Fruit fly (Drosophila melanogaster) whole organism, embryonic: Measurements from ENCODE around the gene CG13117.

Experiments
- Adf1 ChIP-seq: fragments of 200-800 bp; sonication (Bioruptor generic); IDR thresholded peaks from 2 replicates; pipeline ENCODE4 v1.3.6; 2022; ENCODE audit warnings: missing biosample characterization, missing genetic modification characterization
- B-H1 ChIP-seq: fragments of 200-800 bp; sonication (Bioruptor generic); IDR thresholded peaks from 3 replicates; pipeline ENCODE4 v1.3.6; 2022; ENCODE audit warnings: missing biosample characterization, missing genetic modification characterization
- Blimp-1 ChIP-seq: fragments of 200-800 bp; sonication (Bioruptor generic); optimal IDR thresholded peaks from 3 replicates; lab custom pipeline; 2018; ENCODE audit warnings: missing biosample characterization, missing genetic modification characterization, mild to moderate bottlenecking, moderate library complexity, missing genetic modification reagents
- CG10321 ChIP-seq: fragments of 200-800 bp; sonication (Bioruptor generic); IDR thresholded peaks from 2 replicates; pipeline ENCODE4 v1.3.6; 2022; ENCODE audit warnings: missing biosample characterization, missing genetic modification characterization
- CG11456 ChIP-seq: fragments of 200-800 bp; sonication (Bioruptor generic); IDR thresholded peaks from 3 replicates; pipeline ENCODE4 v1.3.6; 2022; ENCODE audit warnings: missing biosample characterization, missing genetic modification characterization
- CG12236 ChIP-seq: fragments of 200-800 bp; sonication (Bioruptor generic); optimal IDR thresholded peaks from 2 replicates; lab custom pipeline; 2016; ENCODE audit warnings: missing biosample characterization, missing genetic modification characterization
- CG12744 ChIP-seq: fragments of 200-800 bp; sonication (Bioruptor generic); optimal IDR thresholded peaks from 2 replicates; lab custom pipeline; 2016; ENCODE audit warnings: missing biosample characterization, missing genetic modification characterization
- CG13123 ChIP-seq: fragments of 200-800 bp; sonication (Bioruptor generic); optimal IDR thresholded peaks from 2 replicates; lab custom pipeline; 2016; ENCODE audit warnings: missing biosample characterization, missing genetic modification characterization
- CG14441 ChIP-seq: fragments of 200-800 bp; sonication (Bioruptor generic); IDR thresholded peaks from 2 replicates; pipeline ENCODE4 v1.3.6; 2022; ENCODE audit warnings: missing biosample characterization, missing genetic modification characterization
- CG14965 ChIP-seq: fragments of 200-800 bp; sonication (Bioruptor generic); optimal IDR thresholded peaks from 2 replicates; lab custom pipeline; 2016; ENCODE audit warnings: missing biosample characterization, missing genetic modification characterization, borderline replicate concordance
- CG15479 ChIP-seq: fragments of 200-800 bp; sonication (Bioruptor generic); optimal IDR thresholded peaks from 3 replicates; lab custom pipeline; 2019; ENCODE audit warnings: missing biosample characterization, mild to moderate bottlenecking, missing genetic modification characterization, moderate library complexity
- CG1602 ChIP-seq: fragments of 200-800 bp; sonication (Bioruptor generic); optimal IDR thresholded peaks from 3 replicates; lab custom pipeline; 2016; ENCODE audit warnings: missing biosample characterization, missing genetic modification characterization
- CG16779 ChIP-seq: fragments of 200-800 bp; sonication (Bioruptor generic); IDR thresholded peaks from 2 replicates; pipeline ENCODE4 v1.3.6; 2022; ENCODE audit warnings: missing biosample characterization, missing genetic modification characterization
- CG30431 ChIP-seq: fragments of 200-800 bp; sonication (Bioruptor generic); optimal IDR thresholded peaks from 2 replicates; lab custom pipeline; 2017; ENCODE audit warnings: missing biosample characterization, missing genetic modification characterization
- CG31224 ChIP-seq: fragments of 200-800 bp; sonication (Bioruptor generic); IDR thresholded peaks from 2 replicates; pipeline ENCODE4 v1.3.6; 2022; ENCODE audit warnings: missing biosample characterization, missing genetic modification characterization
- CG7839 ChIP-seq: fragments of 200-800 bp; sonication (Bioruptor generic); optimal IDR thresholded peaks from 3 replicates; lab custom pipeline; 2018; ENCODE audit warnings: missing biosample characterization, mild to moderate bottlenecking, missing genetic modification characterization, moderate library complexity
- CG9817 ChIP-seq: fragments of 200-800 bp; sonication (Bioruptor generic); optimal IDR thresholded peaks from 2 replicates; lab custom pipeline; 2018; ENCODE audit warnings: missing biosample characterization, mild to moderate bottlenecking, missing genetic modification characterization, moderate library complexity
- CoRest ChIP-seq: fragments of 200-800 bp; sonication (Bioruptor generic); optimal IDR thresholded peaks from 3 replicates; lab custom pipeline; 2018; ENCODE audit warnings: missing biosample characterization, mild to moderate bottlenecking, missing genetic modification characterization, moderate library complexity
- Dip3 ChIP-seq: fragments of 200-800 bp; sonication (Bioruptor generic); optimal IDR thresholded peaks from 3 replicates; lab custom pipeline; 2016; ENCODE audit warnings: missing biosample characterization, missing genetic modification characterization
- Gug ChIP-seq: fragments of 200-800 bp; sonication (Bioruptor generic); IDR thresholded peaks from 4 replicates; pipeline ENCODE4 v1.3.6; 2022; ENCODE audit warnings: missing biosample characterization, missing genetic modification characterization
- HLHmδ ChIP-seq: fragments of 200-800 bp; sonication (Bioruptor generic); optimal IDR thresholded peaks from 2 replicates; lab custom pipeline; 2018; ENCODE audit warnings: missing biosample characterization, mild to moderate bottlenecking, missing genetic modification characterization, moderate library complexity
- Hr51 ChIP-seq, 2 experiments: fragments of 200-800 bp; sonication (Bioruptor generic); optimal IDR thresholded peaks; 2 replicates in 1 of 2; 3 replicates in 1 of 2; lab custom pipeline; 2016 to 2018; ENCODE audit warnings: missing biosample characterization in 2 of 2, missing genetic modification characterization in 2 of 2, mild to moderate bottlenecking in 1 of 2, moderate library complexity in 1 of 2
- Lpt ChIP-seq: fragments of >200 bp; optimal IDR thresholded peaks from 2 replicates; lab custom pipeline; 2018; ENCODE audit warnings: missing biosample characterization, missing genetic modification characterization
- Mrtf ChIP-seq: fragments of 200-800 bp; sonication (Bioruptor generic); IDR thresholded peaks from 3 replicates; pipeline ENCODE4 v1.3.6; 2022; ENCODE audit warnings: missing biosample characterization, missing genetic modification characterization
- NFAT ChIP-seq: fragments of 200-800 bp; sonication (Bioruptor generic); IDR thresholded peaks from 2 replicates; pipeline ENCODE4 v1.3.6; 2022; ENCODE audit warnings: missing biosample characterization, missing genetic modification characterization
- Pdp1 ChIP-seq, 2 experiments: fragments of 200-800 bp; sonication (Bioruptor generic); optimal IDR thresholded peaks; 3 replicates each; lab custom pipeline; 2016; ENCODE audit warnings: missing biosample characterization in 2 of 2, missing genetic modification characterization in 2 of 2, mild to moderate bottlenecking in 1 of 2, moderate library complexity in 1 of 2
- Poxn ChIP-seq: fragments of 200-800 bp; sonication (Bioruptor generic); IDR thresholded peaks from 2 replicates; pipeline ENCODE4 v1.3.6; 2022; ENCODE audit warnings: missing biosample characterization, missing genetic modification characterization
- Rfx ChIP-seq: fragments of 200-800 bp; sonication (Bioruptor generic); IDR thresholded peaks from 2 replicates; pipeline ENCODE4 v1.3.6; 2022; ENCODE audit warnings: missing biosample characterization, missing genetic modification characterization
- ab ChIP-seq: fragments of 200-800 bp; sonication (Bioruptor generic); optimal IDR thresholded peaks from 2 replicates; lab custom pipeline; 2016; ENCODE audit warnings: missing biosample characterization, missing genetic modification characterization
- bab2 ChIP-seq: fragments of 200-800 bp; sonication (Bioruptor generic); optimal IDR thresholded peaks from 2 replicates; lab custom pipeline; 2016; ENCODE audit warnings: missing biosample characterization, missing genetic modification characterization
- bsh ChIP-seq, 2 experiments: fragments of 200-800 bp; sonication (Bioruptor generic); optimal IDR thresholded peaks; 2 replicates each; lab custom pipeline; 2017 to 2018; ENCODE audit warnings: mild to moderate bottlenecking in 2 of 2, missing biosample characterization in 2 of 2, missing genetic modification characterization in 2 of 2, moderate library complexity in 1 of 2
- cas ChIP-seq: fragments of 200-800 bp; sonication (Bioruptor generic); IDR thresholded peaks from 2 replicates; pipeline ENCODE4 v1.3.6; 2022; ENCODE audit warnings: missing biosample characterization, missing genetic modification characterization
- disco-r ChIP-seq: fragments of 200-800 bp; sonication (Bioruptor generic); optimal IDR thresholded peaks from 2 replicates; lab custom pipeline; 2016; ENCODE audit warnings: missing biosample characterization, missing genetic modification characterization
- dmrt11E ChIP-seq: fragments of 200-800 bp; sonication (Bioruptor generic); optimal IDR thresholded peaks from 3 replicates; lab custom pipeline; 2018; ENCODE audit warnings: missing biosample characterization, mild to moderate bottlenecking, missing genetic modification characterization, moderate library complexity
- ewg ChIP-seq: fragments of 200-800 bp; sonication (Bioruptor generic); optimal IDR thresholded peaks from 3 replicates; lab custom pipeline; 2017; ENCODE audit warnings: mild to moderate bottlenecking, missing biosample characterization, missing genetic modification reagents, missing genetic modification characterization
- gt ChIP-seq: fragments of 200-800 bp; sonication (Bioruptor generic); IDR thresholded peaks from 2 replicates; pipeline ENCODE4 v1.3.6; 2022; ENCODE audit warnings: missing biosample characterization, missing genetic modification characterization
- hkb ChIP-seq, 2 experiments: fragments of 200-800 bp in 1 of 2; fragments of >200 bp in 1 of 2; sonication (Bioruptor generic) in 1 of 2; IDR thresholded peaks in 1 of 2; optimal IDR thresholded peaks in 1 of 2; 2 replicates each; pipeline versions ENCODE4 v1.3.6 to Lab custom; 2017 to 2022; ENCODE audit warnings: missing biosample characterization in 1 of 2, missing genetic modification characterization in 1 of 2
- jigr1 ChIP-seq: fragments of 200-800 bp; sonication (Bioruptor generic); IDR thresholded peaks from 3 replicates; pipeline ENCODE4 v1.3.6; 2022; ENCODE audit warnings: missing biosample characterization, missing genetic modification characterization
- jing ChIP-seq: fragments of 200-800 bp; sonication (Bioruptor generic); optimal IDR thresholded peaks from 2 replicates; lab custom pipeline; 2018; ENCODE audit warnings: missing biosample characterization, mild to moderate bottlenecking, missing genetic modification characterization
- knrl ChIP-seq: fragments of 200-800 bp; sonication (Bioruptor generic); IDR thresholded peaks from 3 replicates; pipeline ENCODE4 v1.3.6; 2022; ENCODE audit warnings: missing biosample characterization, missing genetic modification characterization; ENCODE audit not compliant: partially characterized antibody
- lola ChIP-seq, 3 experiments: fragments of >200 bp in 2 of 3; fragments of 200-800 bp in 1 of 3; sonication (Bioruptor generic) in 1 of 3; optimal IDR thresholded peaks; 2 replicates each; lab custom pipeline; 2017 to 2019; ENCODE audit warnings: missing biosample characterization in 3 of 3, missing genetic modification characterization in 3 of 3, mild to moderate bottlenecking in 1 of 3, moderate library complexity in 1 of 3
- mld ChIP-seq: fragments of 200-800 bp; sonication (Bioruptor generic); IDR thresholded peaks from 3 replicates; pipeline ENCODE4 v1.3.6; 2022; ENCODE audit warnings: missing biosample characterization, missing genetic modification characterization; ENCODE audit not compliant: partially characterized antibody
- nom ChIP-seq: fragments of 200-800 bp; sonication (Bioruptor generic); optimal IDR thresholded peaks from 2 replicates; lab custom pipeline; 2017; ENCODE audit warnings: missing biosample characterization, missing genetic modification characterization, mild to moderate bottlenecking, moderate library complexity, missing genetic modification reagents
- oc ChIP-seq: fragments of 200-800 bp; sonication (Bioruptor generic); optimal IDR thresholded peaks from 2 replicates; lab custom pipeline; 2018; ENCODE audit warnings: missing biosample characterization, mild to moderate bottlenecking, missing genetic modification characterization, moderate library complexity
- pan ChIP-seq, 4 experiments: fragments of >200 bp in 3 of 4; fragments of 200-800 bp in 1 of 4; sonication (Bioruptor generic) in 1 of 4; optimal IDR thresholded peaks in 3 of 4; IDR thresholded peaks in 1 of 4; 2 replicates each; pipeline versions ENCODE4 v1.3.6 to Lab custom; 2017 to 2022; ENCODE audit warnings: missing biosample characterization in 2 of 4, missing genetic modification characterization in 2 of 4, mixed read lengths in 1 of 4
- pnt ChIP-seq: fragments of 200-800 bp; sonication (Bioruptor generic); optimal IDR thresholded peaks from 3 replicates; lab custom pipeline; 2016; ENCODE audit warnings: missing biosample characterization, missing genetic modification characterization
- pzg ChIP-seq: fragments of 200-800 bp; sonication (Bioruptor generic); optimal IDR thresholded peaks from 3 replicates; lab custom pipeline; 2018; ENCODE audit warnings: missing biosample characterization, mild to moderate bottlenecking, missing genetic modification characterization, moderate library complexity
- zfh1 ChIP-seq: fragments of 200-800 bp; sonication (Bioruptor generic); IDR thresholded peaks from 3 replicates; pipeline ENCODE4 v1.3.6; 2022; ENCODE audit warnings: missing biosample characterization, missing genetic modification characterization

CG13117 gene

dm6 chr2L:9758856-9759255 lies 22.4 kb downstream of the CG13117 start (continued):
- TF ChIP-seq jigr1 (GFP tag; lab: Robert Waterston, UW) (0 out of 3 replicates have a peak, but pooled peaks have one; percentile 16), pan (optimal IDR thresholded peaks at IDR 0.05; lab: Kevin White, UChicago) (no peak), pan (GFP tag; optimal IDR thresholded peaks at IDR 0.05 in 1 of 2, IDR thresholded peaks at IDR 0.05 in 1 of 2) (peak in 1 of 2 experiments; percentile 72), hkb (optimal IDR thresholded peaks at IDR 0.05; lab: Kevin White, UChicago) (no peak), hkb (GFP tag; IDR thresholded peaks at IDR 0.05; lab: Robert Waterston, UW) (no peak), CG7839 (peak; percentile 40), zfh1 (GFP tag; lab: Robert Waterston, UW) (peak; percentile 79), CG11456 (GFP tag; lab: Robert Waterston, UW) (peak; percentile 90), mld (GFP tag; lab: Robert Waterston, UW) (peak; percentile 85), Rfx (peak; percentile 88), Lpt (GFP tag; lab: Kevin White, UChicago) (no peak), disco-r (GFP tag; lab: Kevin White, UChicago) (no peak), Gug (peak; percentile 88; the same call in 3 of the 4 replicates), dmrt11E (no peak), Blimp-1 (GFP tag; lab: Kevin White, UChicago) (no peak), CG9817 (peak; percentile 59), pzg (GFP tag; lab: Kevin White, UChicago) (peak; percentile 79), knrl (GFP tag; lab: Robert Waterston, UW) (peak; percentile 92), Poxn (GFP tag; lab: Robert Waterston, UW) (no peak), CG16779 (GFP tag; lab: Robert Waterston, UW) (no peak), CG31224 (peak; percentile 51), bab2 (GFP tag; lab: Kevin White, UChicago) (peak; percentile 58), nom (GFP tag; lab: Kevin White, UChicago) (peak; percentile 64), CG15479 (peak; percentile 3), oc (tag; lab: Kevin White, UChicago) (peak; percentile 42), ewg (GFP tag; lab: Kevin White, UChicago) (peak; percentile 57), gt (no peak), CG10321 (GFP tag; lab: Robert Waterston, UW) (0 out of 2 replicates have a peak, but pooled peaks have one; percentile 18), Pdp1 (GFP tag; optimal IDR thresholded peaks at IDR 0.05; lab: Kevin White, UChicago) (peak; percentile 41 to 54), cas (peak; percentile 60; the same call in 1 of the 2 replicates), Adf1 (GFP tag; lab: Robert Waterston, UW) (peak; percentile 90), CG14965 (GFP tag; lab: Kevin White, UChicago) (no peak), B-H1 (peak; percentile 34; the same call in 2 of the 3 replicates), CG1602 (GFP tag; lab: Kevin White, UChicago) (peak; percentile 19), pnt (GFP tag; lab: Kevin White, UChicago) (no peak), CG12236 (GFP tag; lab: Kevin White, UChicago) (no peak), HLHmδ (GFP tag; lab: Kevin White, UChicago) (peak; percentile 57), Mrtf (GFP tag; lab: Robert Waterston, UW) (peak; percentile 54; the same call in 1 of the 3 replicates), Hr51 (GFP tag; optimal IDR thresholded peaks at IDR 0.05; lab: Kevin White, UChicago) (peak in 1 of 2 experiments; percentile 57), Dip3 (peak; percentile 11), ab (GFP tag; lab: Kevin White, UChicago) (no peak), CoRest (tag; lab: Kevin White, UChicago) (peak; percentile 70), CG13123 (no peak), NFAT (GFP tag; lab: Robert Waterston, UW) (peak; percentile 86), bsh (GFP tag; optimal IDR thresholded peaks at IDR 0.05; lab: Kevin White, UChicago) (peak in 1 of 2 experiments; percentile 35), CG30431 (GFP tag; lab: Kevin White, UChicago) (no peak), lola (GFP tag; optimal IDR thresholded peaks at IDR 0.05; lab: Kevin White, UChicago) (peak in 1 of 3 experiments; percentile 3), jing (no peak), CG14441 (GFP tag; lab: Robert Waterston, UW) (peak; percentile 72), CG12744 (no peak)
